Fruit fly (Drosophila melanogaster): ENCODE data around the gene CG6607.

The CG6607 gene

dm6 chr3R:24564799-24565344, 37.0 kb downstream of the CG6607 start:
- TF ChIP-seq tj (GFP tag; optimal IDR thresholded peaks at IDR 0.05): peak; percentile 61
- peak; percentile 29 for TF ChIP-seq CG7045 (GFP tag; optimal IDR thresholded peaks at IDR 0.05)
- peak; percentile 84 for TF ChIP-seq kay (GFP tag; ENCODE audit: borderline replicate concordance)
- TF ChIP-seq CG33017 (tag; optimal IDR thresholded peaks at IDR 0.05): peak; percentile 14
- no peak for TF ChIP-seq Mnt (GFP tag; optimal IDR thresholded peaks at IDR 0.05)

- TF ChIP-seq Hr96 (GFP tag; optimal IDR thresholded peaks at IDR 0.05) (peak; percentile 55), CG1620 (GFP tag; optimal IDR thresholded peaks at IDR 0.05) (peak; percentile 57), ovo (GFP tag; optimal IDR thresholded peaks at IDR 0.05) (peak; percentile 92), Mnt (GFP tag; optimal IDR thresholded peaks at IDR 0.05) (peak; percentile 91), CG11617 (GFP tag; optimal IDR thresholded peaks at IDR 0.05) (peak; percentile 42), CG14711 (tag; optimal IDR thresholded peaks at IDR 0.05) (peak; percentile 77), Clk (GFP tag; optimal IDR thresholded peaks at IDR 0.05) (peak; percentile 39), bab1 (GFP tag; optimal IDR thresholded peaks at IDR 0.05) (peak; percentile 76), kay (GFP tag; ENCODE audit: borderline replicate concordance) (peak; percentile 100), Crg-1 (GFP tag; optimal IDR thresholded peaks at IDR 0.05) (peak; percentile 69), cic (GFP tag; optimal IDR thresholded peaks at IDR 0.05) (peak; percentile 99), pad (GFP tag; optimal IDR thresholded peaks at IDR 0.05) (peak; percentile 60), CG33017 (tag; optimal IDR thresholded peaks at IDR 0.05) (peak; percentile 73), toe (GFP tag; optimal IDR thresholded peaks at IDR 0.05) (no peak), CG7101 (tag; optimal IDR thresholded peaks at IDR 0.05) (peak; percentile 74), CG7045 (GFP tag; optimal IDR thresholded peaks at IDR 0.05) (peak; percentile 21), CG5204 (GFP tag; optimal IDR thresholded peaks at IDR 0.05) (no peak), cnc (optimal IDR thresholded peaks at IDR 0.05) (no peak), CG12768 (GFP tag; optimal IDR thresholded peaks at IDR 0.05) (peak; percentile 74), tj (GFP tag; optimal IDR thresholded peaks at IDR 0.05) (peak; percentile 49)
These were observed 37.9 kb downstream of the CG6607 start for dm6 chr3R:24565748-24566239.

dm6 chr3R:24566756-24567426, 39.0 kb downstream of the CG6607 start:
- TF ChIP-seq CG7101 (tag; optimal IDR thresholded peaks at IDR 0.05) (peak; percentile 40), CG14711 (tag; optimal IDR thresholded peaks at IDR 0.05) (no peak), ovo (GFP tag; optimal IDR thresholded peaks at IDR 0.05) (no peak), Crg-1 (GFP tag; optimal IDR thresholded peaks at IDR 0.05) (peak; percentile 61), cic (GFP tag; optimal IDR thresholded peaks at IDR 0.05) (peak; percentile 95), tj (GFP tag; optimal IDR thresholded peaks at IDR 0.05) (no peak), Mnt (GFP tag; optimal IDR thresholded peaks at IDR 0.05) (peak; percentile 82), kay (GFP tag; ENCODE audit: borderline replicate concordance) (peak; percentile 96), toe (GFP tag; optimal IDR thresholded peaks at IDR 0.05) (no peak), pad (GFP tag; optimal IDR thresholded peaks at IDR 0.05) (peak; percentile 61), CG7045 (GFP tag; optimal IDR thresholded peaks at IDR 0.05) (peak; percentile 22), CG1620 (GFP tag; optimal IDR thresholded peaks at IDR 0.05) (no peak), cnc (optimal IDR thresholded peaks at IDR 0.05) (peak; percentile 76 to 84), CG33017 (tag; optimal IDR thresholded peaks at IDR 0.05) (peak; percentile 47), CG11617 (GFP tag; optimal IDR thresholded peaks at IDR 0.05) (no peak), CG5204 (GFP tag; optimal IDR thresholded peaks at IDR 0.05) (no peak), bab1 (GFP tag; optimal IDR thresholded peaks at IDR 0.05) (no peak), CG12768 (GFP tag; optimal IDR thresholded peaks at IDR 0.05) (peak; percentile 77), Hr96 (GFP tag; optimal IDR thresholded peaks at IDR 0.05) (no peak), Clk (GFP tag; optimal IDR thresholded peaks at IDR 0.05) (peak; percentile 25)

dm6 chr3R:24567427-24567771, 39.6 kb downstream of the CG6607 start:
- TF ChIP-seq toe (GFP tag; optimal IDR thresholded peaks at IDR 0.05): peak; percentile 87
- TF ChIP-seq Mnt (GFP tag; optimal IDR thresholded peaks at IDR 0.05): peak; percentile 10
- peak; percentile 81 for TF ChIP-seq CG5204 (GFP tag; optimal IDR thresholded peaks at IDR 0.05)
- TF ChIP-seq Hr96 (GFP tag; optimal IDR thresholded peaks at IDR 0.05): peak; percentile 68
- TF ChIP-seq cic (GFP tag; optimal IDR thresholded peaks at IDR 0.05): no peak
- TF ChIP-seq CG12768 (GFP tag; optimal IDR thresholded peaks at IDR 0.05): peak; percentile 41
- TF ChIP-seq kay (GFP tag; ENCODE audit: borderline replicate concordance): no peak
- TF ChIP-seq cnc (optimal IDR thresholded peaks at IDR 0.05): no peak
- peak; percentile 78 for TF ChIP-seq CG11617 (GFP tag; optimal IDR thresholded peaks at IDR 0.05)
- TF ChIP-seq ovo (GFP tag; optimal IDR thresholded peaks at IDR 0.05): no peak
- TF ChIP-seq CG7101 (tag; optimal IDR thresholded peaks at IDR 0.05): peak; percentile 66
- TF ChIP-seq Crg-1 (GFP tag; optimal IDR thresholded peaks at IDR 0.05): peak; percentile 25
- TF ChIP-seq CG14711 (tag; optimal IDR thresholded peaks at IDR 0.05): peak; percentile 56
- peak; percentile 49 for TF ChIP-seq tj (GFP tag; optimal IDR thresholded peaks at IDR 0.05)
- TF ChIP-seq Clk (GFP tag; optimal IDR thresholded peaks at IDR 0.05): peak; percentile 66
- TF ChIP-seq CG33017 (tag; optimal IDR thresholded peaks at IDR 0.05): peak; percentile 75
- peak; percentile 73 for TF ChIP-seq CG7045 (GFP tag; optimal IDR thresholded peaks at IDR 0.05)
- TF ChIP-seq pad (GFP tag; optimal IDR thresholded peaks at IDR 0.05): peak; percentile 11
- peak; percentile 36 for TF ChIP-seq bab1 (GFP tag; optimal IDR thresholded peaks at IDR 0.05)
- TF ChIP-seq CG1620 (GFP tag; optimal IDR thresholded peaks at IDR 0.05): peak; percentile 10

dm6 chr3R:24568251-24568932, 40.5 kb downstream of the CG6607 start:
- TF ChIP-seq CG33017 (tag; optimal IDR thresholded peaks at IDR 0.05) (peak; percentile 43), cic (GFP tag; optimal IDR thresholded peaks at IDR 0.05) (peak; percentile 86), CG7045 (GFP tag; optimal IDR thresholded peaks at IDR 0.05) (no peak), CG12768 (GFP tag; optimal IDR thresholded peaks at IDR 0.05) (peak; percentile 33), Crg-1 (GFP tag; optimal IDR thresholded peaks at IDR 0.05) (peak; percentile 14), Mnt (GFP tag; optimal IDR thresholded peaks at IDR 0.05) (peak; percentile 51), kay (GFP tag; ENCODE audit: borderline replicate concordance) (peak; percentile 58), CG5204 (GFP tag; optimal IDR thresholded peaks at IDR 0.05) (no peak)
